Worm (Caenorhabditis elegans) whole organism, late embryonic: ENCODE data around the gene srh-282.

ENCODE experiments used
- C38D4.7 ChIP-seq: fragments of 200-800 bp; sonication (Bioruptor generic); optimal IDR thresholded peaks from 2 replicates; lab custom pipeline; 2018; ENCODE audit warnings: mild to moderate bottlenecking, missing genetic modification characterization, moderate library complexity, missing compliant biosample characterization
- K09A11.1 ChIP-seq: sonication (generic microtip); optimal IDR thresholded peaks from 2 replicates; lab custom pipeline; 2017; ENCODE audit warnings: antibody characterized with exemption, mild to moderate bottlenecking, missing genetic modification characterization, missing compliant biosample characterization; ENCODE audit not compliant: insufficient read depth
- eyg-1 ChIP-seq: sonication (generic microtip); optimal IDR thresholded peaks from 2 replicates; lab custom pipeline; 2016; ENCODE audit warnings: missing genotype, missing genetic modification characterization, missing compliant biosample characterization
- fkh-10 ChIP-seq: fragments of 150-350 bp; optimal IDR thresholded peaks from 2 replicates; lab custom pipeline; 2014; ENCODE audit warnings: missing biosample characterization, missing genetic modification reagents, missing genetic modification characterization
- pros-1 ChIP-seq: fragments of 150-350 bp; optimal IDR thresholded peaks from 2 replicates; lab custom pipeline; 2014; ENCODE audit warnings: missing biosample characterization, missing genetic modification reagents, missing genetic modification characterization

ce11 chrIV:290387-290786, 17.2 kb upstream of the srh-282 start:
- TF ChIP-seq C38D4.7 (GFP tag; lab: Kevin White, UChicago) (no peak), fkh-10 (no peak), eyg-1 (no peak), pros-1 (tag; lab: Kevin White, UChicago) (no peak), K09A11.1 (tag; lab: Kevin White, UChicago) (no peak)
